Worm (Caenorhabditis elegans) whole organism, late embryonic: Measurements from ENCODE around the gene C09F12.2.

Experiments
- C08G9.2 ChIP-seq: sonication (generic microtip); optimal IDR thresholded peaks from 2 replicates; lab custom pipeline; 2016; ENCODE audit warnings: mild to moderate bottlenecking, missing genetic modification characterization, moderate library complexity, missing compliant biosample characterization
- K09A11.1 ChIP-seq: sonication (generic microtip); optimal IDR thresholded peaks from 2 replicates; lab custom pipeline; 2017; ENCODE audit warnings: antibody characterized with exemption, mild to moderate bottlenecking, missing genetic modification characterization, missing compliant biosample characterization; ENCODE audit not compliant: insufficient read depth
- ceh-48 ChIP-seq: sonication (generic microtip); optimal IDR thresholded peaks from 2 replicates; lab custom pipeline; 2016; ENCODE audit warnings: missing genetic modification characterization, inconsistent platforms, missing compliant biosample characterization
- dmd-4 ChIP-seq: sonication (generic microtip); optimal IDR thresholded peaks from 2 replicates; lab custom pipeline; 2016; ENCODE audit warnings: borderline replicate concordance, missing genetic modification characterization, missing compliant biosample characterization
- dve-1 ChIP-seq: sonication (generic microtip); optimal IDR thresholded peaks from 2 replicates; lab custom pipeline; 2017; ENCODE audit warnings: antibody characterized with exemption, mild to moderate bottlenecking, missing genetic modification characterization, missing compliant biosample characterization
- fkh-10 ChIP-seq: fragments of 150-350 bp; optimal IDR thresholded peaks from 2 replicates; lab custom pipeline; 2014; ENCODE audit warnings: missing biosample characterization, missing genetic modification reagents, missing genetic modification characterization
- fkh-6 ChIP-seq: sonication (generic microtip); optimal IDR thresholded peaks from 2 replicates; lab custom pipeline; 2016; ENCODE audit warnings: missing genetic modification characterization, missing compliant biosample characterization
- hlh-6 ChIP-seq: sonication (generic microtip); optimal IDR thresholded peaks from 2 replicates; lab custom pipeline; 2016; ENCODE audit warnings: missing genotype, missing genetic modification characterization, missing compliant biosample characterization
- lin-11 ChIP-seq: fragments of 200-800 bp; sonication (Bioruptor generic); optimal IDR thresholded peaks from 2 replicates; lab custom pipeline; 2018; ENCODE audit warnings: mild to moderate bottlenecking, missing genetic modification characterization, missing compliant biosample characterization
- madf-2 ChIP-seq: sonication (generic microtip); optimal IDR thresholded peaks from 2 replicates; lab custom pipeline; 2017; ENCODE audit warnings: missing genetic modification characterization, missing compliant biosample characterization
- nhr-11 ChIP-seq: fragments of 150-350 bp; optimal IDR thresholded peaks from 2 replicates; lab custom pipeline; 2014; ENCODE audit warnings: missing biosample characterization, missing genetic modification characterization
- pag-3 ChIP-seq: sonication (generic microtip); optimal IDR thresholded peaks from 2 replicates; lab custom pipeline; 2016; ENCODE audit warnings: missing compliant biosample characterization, missing genetic modification characterization, borderline replicate concordance

DNA sequence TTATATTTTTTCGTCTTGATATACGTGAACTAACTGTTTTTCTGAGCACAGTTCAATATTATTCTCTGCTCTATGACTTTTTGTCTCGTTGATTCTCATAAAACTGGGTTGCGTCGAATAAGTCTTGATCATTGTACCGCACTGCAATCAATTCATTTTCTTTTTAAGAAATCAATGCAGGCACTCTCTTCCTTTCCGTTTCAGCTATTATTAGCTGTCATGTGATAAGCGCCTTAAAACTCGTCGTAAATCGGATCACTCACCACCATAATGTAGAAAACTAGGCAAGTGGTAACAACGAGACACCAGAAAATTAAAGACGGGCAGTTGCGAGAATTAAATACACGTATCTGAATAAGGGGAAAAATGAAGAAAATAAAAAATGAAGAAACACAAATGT, 46.3 kb upstream of the C09F12.2 start:
- TF ChIP-seq fkh-10 (GFP tag; lab: Kevin White, UChicago), result no peak
- no peak for TF ChIP-seq lin-11 (tag; lab: Kevin White, UChicago)
- no peak for TF ChIP-seq K09A11.1
- TF ChIP-seq fkh-6, result no peak
- TF ChIP-seq dve-1, result no peak
- TF ChIP-seq C08G9.2 (tag; lab: Kevin White, UChicago), result no peak
- no peak for TF ChIP-seq ceh-48 (tag; lab: Kevin White, UChicago)
- no peak for TF ChIP-seq hlh-6 (tag; lab: Kevin White, UChicago)
- TF ChIP-seq pag-3 (tag; lab: Kevin White, UChicago), result no peak
- TF ChIP-seq madf-2 (tag; lab: Kevin White, UChicago), result no peak
- TF ChIP-seq dmd-4 (tag; lab: Kevin White, UChicago), result no peak
- TF ChIP-seq nhr-11 (tag; lab: Kevin White, UChicago), result no peak
